In genomic region chr3R:24015939-24016913, dm6 we compare ENCODE assay signal across 5 fruit fly cellular contexts.
A peak's percentile ranks its signal among the peaks of the same experiment; 100 is the strongest.
TF ChIP-seq lines count a peak whose summit lies in the region.

No protein-coding gene starts in this region.

- TF ChIP-seq CTCF in whole organism, embryonic (GFP tag; optimal IDR thresholded peaks at IDR 0.05; lab: Kevin White, UChicago), result no peak

TF ChIP-seq in whole organism, adult, 20 proteins besides CTCF, POLR2A, EP300 and RAD21 (continues in another document):
- TF ChIP-seq tj (GFP tag; optimal IDR thresholded peaks at IDR 0.05; lab: Kevin White, UChicago) (no peak), CG11617 (GFP tag; optimal IDR thresholded peaks at IDR 0.05; lab: Kevin White, UChicago) (no peak), CG7045 (GFP tag; optimal IDR thresholded peaks at IDR 0.05; lab: Kevin White, UChicago) (peak; percentile 33), cnc (optimal IDR thresholded peaks at IDR 0.05; lab: Kevin White, UChicago) (no peak), CG33017 (tag; optimal IDR thresholded peaks at IDR 0.05; lab: Kevin White, UChicago) (no peak), CG7101 (tag; optimal IDR thresholded peaks at IDR 0.05; lab: Kevin White, UChicago) (no peak), CG1620 (GFP tag; optimal IDR thresholded peaks at IDR 0.05; lab: Kevin White, UChicago) (no peak), CG5204 (GFP tag; optimal IDR thresholded peaks at IDR 0.05; lab: Kevin White, UChicago) (no peak), CG12768 (GFP tag; optimal IDR thresholded peaks at IDR 0.05; lab: Kevin White, UChicago) (peak; percentile 64), toe (GFP tag; optimal IDR thresholded peaks at IDR 0.05; lab: Kevin White, UChicago) (no peak), cic (GFP tag; optimal IDR thresholded peaks at IDR 0.05; lab: Kevin White, UChicago) (peak; percentile 44), Mnt (GFP tag; optimal IDR thresholded peaks at IDR 0.05; lab: Kevin White, UChicago) (no peak), CG14711 (tag; optimal IDR thresholded peaks at IDR 0.05; lab: Kevin White, UChicago) (peak; percentile 7), kay (GFP tag; lab: Kevin White, UChicago; ENCODE audit: borderline replicate concordance) (peak; percentile 77), pad (GFP tag; optimal IDR thresholded peaks at IDR 0.05; lab: Kevin White, UChicago) (peak; percentile 94), Hr96 (GFP tag; optimal IDR thresholded peaks at IDR 0.05; lab: Kevin White, UChicago) (no peak), Crg-1 (GFP tag; optimal IDR thresholded peaks at IDR 0.05; lab: Kevin White, UChicago) (no peak), bab1 (GFP tag; optimal IDR thresholded peaks at IDR 0.05; lab: Kevin White, UChicago) (no peak), Clk (GFP tag; optimal IDR thresholded peaks at IDR 0.05; lab: Kevin White, UChicago) (no peak)

TF ChIP-seq in whole organism, embryonic, 481 proteins besides CTCF, POLR2A, EP300 and RAD21 (continues in another document):
- no peak for TF ChIP-seq YL-1 (GFP tag; optimal IDR thresholded peaks at IDR 0.05; lab: Kevin White, UChicago)
- TF ChIP-seq Xrp1 (GFP tag; IDR thresholded peaks at IDR 0.05; lab: Robert Waterston, UW), result no peak
- no peak for TF ChIP-seq ranshi (GFP tag; IDR thresholded peaks at IDR 0.05; lab: Robert Waterston, UW)
- TF ChIP-seq CG12942 (GFP tag; optimal IDR thresholded peaks at IDR 0.05; lab: Kevin White, UChicago), result no peak
- peak; percentile 46 for TF ChIP-seq GATAe (GFP tag; conservative IDR thresholded peaks at IDR 0.05; lab: Robert Waterston, UW)
- TF ChIP-seq exex (tag; optimal IDR thresholded peaks at IDR 0.05; lab: Kevin White, UChicago), result peak; percentile 89
- TF ChIP-seq mirr (GFP tag; optimal IDR thresholded peaks at IDR 0.05; lab: Kevin White, UChicago), result peak; percentile 3
- TF ChIP-seq CG13894 (tag; optimal IDR thresholded peaks at IDR 0.05; lab: Kevin White, UChicago), result no peak
- peak; percentile 10 for TF ChIP-seq sqz (GFP tag; optimal IDR thresholded peaks at IDR 0.05; lab: Kevin White, UChicago)
- TF ChIP-seq CG31388 (GFP tag; optimal IDR thresholded peaks at IDR 0.05; lab: Kevin White, UChicago), result no peak
- TF ChIP-seq sima (GFP tag; optimal IDR thresholded peaks at IDR 0.05; lab: Kevin White, UChicago), result no peak
- no peak for TF ChIP-seq Tbp (GFP tag; optimal IDR thresholded peaks at IDR 0.05; lab: Kevin White, UChicago)
- peak; percentile 84 for TF ChIP-seq sug (tag; optimal IDR thresholded peaks at IDR 0.05; lab: Kevin White, UChicago)
- no peak for TF ChIP-seq fru (optimal IDR thresholded peaks at IDR 0.05; lab: Kevin White, UChicago)
- TF ChIP-seq croc (GFP tag; conservative IDR thresholded peaks at IDR 0.05; lab: Robert Waterston, UW), result no peak
- TF ChIP-seq Nf-YB (GFP tag; optimal IDR thresholded peaks at IDR 0.05; lab: Kevin White, UChicago), result no peak
- no peak for TF ChIP-seq fd96Cb (tag; optimal IDR thresholded peaks at IDR 0.05; lab: Kevin White, UChicago)
- no peak for TF ChIP-seq org-1 (GFP tag; optimal IDR thresholded peaks at IDR 0.05; lab: Kevin White, UChicago)
- 0 out of 4 replicates have a peak, but pooled peaks have one; percentile 73 for TF ChIP-seq chinmo (GFP tag; IDR thresholded peaks at IDR 0.05; lab: Robert Waterston, UW; ENCODE audit: partially characterized antibody)

TF ChIP-seq in whole organism, prepupa, 60 proteins besides CTCF, POLR2A, EP300 and RAD21 (continues in another document):
- TF ChIP-seq salr (GFP tag; optimal IDR thresholded peaks at IDR 0.05; lab: Kevin White, UChicago) (no peak), CG15336 (GFP tag; IDR thresholded peaks at IDR 0.05; lab: Robert Waterston, UW) (0 out of 2 replicates have a peak, but pooled peaks have one; percentile 26), Lpt (GFP tag; optimal IDR thresholded peaks at IDR 0.05; lab: Kevin White, UChicago) (no peak), fkh (GFP tag; optimal IDR thresholded peaks at IDR 0.05; lab: Kevin White, UChicago) (no peak), CG10631 (GFP tag; optimal IDR thresholded peaks at IDR 0.05; lab: Kevin White, UChicago) (no peak), fd59A (GFP tag; optimal IDR thresholded peaks at IDR 0.05; lab: Kevin White, UChicago) (no peak), cyc (GFP tag; optimal IDR thresholded peaks at IDR 0.05; lab: Kevin White, UChicago) (no peak), svp (GFP tag; lab: Kevin White, UChicago) (peak; percentile 86), eg (GFP tag; IDR thresholded peaks at IDR 0.05; lab: Robert Waterston, UW) (no peak), CG7368 (GFP tag; optimal IDR thresholded peaks at IDR 0.05; lab: Kevin White, UChicago) (no peak), CG10669 (GFP tag; optimal IDR thresholded peaks at IDR 0.05; lab: Kevin White, UChicago) (no peak), CG6276 (GFP tag; optimal IDR thresholded peaks at IDR 0.05; lab: Kevin White, UChicago) (no peak), Hr38 (GFP tag; optimal IDR thresholded peaks at IDR 0.05; lab: Kevin White, UChicago) (no peak), CG8119 (GFP tag; IDR thresholded peaks at IDR 0.05; lab: Robert Waterston, UW) (0 out of 3 replicates have a peak, but pooled peaks have one; percentile 13), dsx (GFP tag; optimal IDR thresholded peaks at IDR 0.05; lab: Kevin White, UChicago; ENCODE audit: poor library complexity, severe bottlenecking) (peak; percentile 31), vri (GFP tag; optimal IDR thresholded peaks at IDR 0.05; lab: Kevin White, UChicago) (peak; percentile 79), CG8319 (GFP tag; optimal IDR thresholded peaks at IDR 0.05; lab: Kevin White, UChicago) (no peak), Blimp-1 (GFP tag; optimal IDR thresholded peaks at IDR 0.05; lab: Kevin White, UChicago) (no peak), Ets96B (tag; optimal IDR thresholded peaks at IDR 0.05; lab: Kevin White, UChicago) (no peak), CG32006 (GFP tag; optimal IDR thresholded peaks at IDR 0.05; lab: Kevin White, UChicago) (no peak)

TF ChIP-seq in whole organism, pupa, 21 proteins besides CTCF, POLR2A, EP300 and RAD21 (continues in another document):
- no peak for TF ChIP-seq CG15710 (tag; optimal IDR thresholded peaks at IDR 0.05; lab: Kevin White, UChicago)
- TF ChIP-seq D1 (tag; optimal IDR thresholded peaks at IDR 0.05; lab: Kevin White, UChicago), result no peak
- no peak for TF ChIP-seq CG13204 (GFP tag; optimal IDR thresholded peaks at IDR 0.05; lab: Kevin White, UChicago)
- TF ChIP-seq CG10348 (GFP tag; IDR thresholded peaks at IDR 0.05; lab: Robert Waterston, UW), result no peak
- peak; percentile 92 for TF ChIP-seq EcR (GFP tag; optimal IDR thresholded peaks at IDR 0.05; lab: Kevin White, UChicago)
- TF ChIP-seq CG17806 (tag; optimal IDR thresholded peaks at IDR 0.05; lab: Kevin White, UChicago), result no peak
- no peak for TF ChIP-seq rn (GFP tag; IDR thresholded peaks at IDR 0.05; lab: Robert Waterston, UW)
- 0 out of 2 replicates have a peak, but pooled peaks have one; percentile 19 for TF ChIP-seq CG32121 (GFP tag; IDR thresholded peaks at IDR 0.05; lab: Robert Waterston, UW)
- peak; percentile 34; the same call in 1 of the 3 replicates for TF ChIP-seq CG4496 (GFP tag; IDR thresholded peaks at IDR 0.05; lab: Robert Waterston, UW)
- TF ChIP-seq Pif1A (GFP tag; optimal IDR thresholded peaks at IDR 0.05; lab: Kevin White, UChicago), result no peak
- no peak for TF ChIP-seq CG8301 (tag; optimal IDR thresholded peaks at IDR 0.05; lab: Kevin White, UChicago)
- no peak for TF ChIP-seq CG14655 (GFP tag; optimal IDR thresholded peaks at IDR 0.05; lab: Kevin White, UChicago)
- TF ChIP-seq Ets98B (GFP tag; IDR thresholded peaks at IDR 0.05; lab: Robert Waterston, UW), result 0 out of 2 replicates have a peak, but pooled peaks have one; percentile 22
- no peak for TF ChIP-seq CG8159 (tag; optimal IDR thresholded peaks at IDR 0.05; lab: Kevin White, UChicago)
- no peak for TF ChIP-seq Pif1B (GFP tag; optimal IDR thresholded peaks at IDR 0.05; lab: Kevin White, UChicago)
- no peak for TF ChIP-seq Snoo (tag; optimal IDR thresholded peaks at IDR 0.05; lab: Kevin White, UChicago)
- TF ChIP-seq CG9948 (tag; optimal IDR thresholded peaks at IDR 0.05; lab: Kevin White, UChicago), result no peak
- no peak for TF ChIP-seq gl (tag; optimal IDR thresholded peaks at IDR 0.05; lab: Kevin White, UChicago)
- TF ChIP-seq CG12605 (GFP tag; IDR thresholded peaks at IDR 0.05; lab: Robert Waterston, UW), result 0 out of 2 replicates have a peak, but pooled peaks have one; percentile 45
- TF ChIP-seq fd96Ca (GFP tag; IDR thresholded peaks at IDR 0.05; lab: Robert Waterston, UW), result 0 out of 3 replicates have a peak, but pooled peaks have one; percentile 45

TF ChIP-seq in whole organism, wandering third instar larva, 38 proteins besides CTCF, POLR2A, EP300 and RAD21:
- TF ChIP-seq ey (GFP tag; optimal IDR thresholded peaks at IDR 0.05; lab: Kevin White, UChicago) (peak; percentile 8), brk (GFP tag; optimal IDR thresholded peaks at IDR 0.05; lab: Kevin White, UChicago) (no peak), Dif (GFP tag; optimal IDR thresholded peaks at IDR 0.05; lab: Kevin White, UChicago; ENCODE audit: partially characterized antibody) (no peak), Hnf4 (GFP tag; optimal IDR thresholded peaks at IDR 0.05; lab: Kevin White, UChicago) (no peak), dsf (GFP tag; optimal IDR thresholded peaks at IDR 0.05; lab: Kevin White, UChicago; ENCODE audit: borderline replicate concordance) (no peak), dl (GFP tag; optimal IDR thresholded peaks at IDR 0.05; lab: Kevin White, UChicago; ENCODE audit: insufficient read depth in 1 of 2, partially characterized antibody in 2 of 2) (no peak), Abd-B (GFP tag; optimal IDR thresholded peaks at IDR 0.05; lab: Kevin White, UChicago) (no peak), CG9705 (GFP tag; optimal IDR thresholded peaks at IDR 0.05; lab: Kevin White, UChicago) (no peak), h (GFP tag; optimal IDR thresholded peaks at IDR 0.05; lab: Kevin White, UChicago) (peak; percentile 40), OdsH (GFP tag; optimal IDR thresholded peaks at IDR 0.05; lab: Kevin White, UChicago) (peak; percentile 21), tai (GFP tag; optimal IDR thresholded peaks at IDR 0.05; lab: Kevin White, UChicago) (no peak)
